Worm (Caenorhabditis elegans): Measurements from ENCODE around the gene B0244.15.

DNA sequence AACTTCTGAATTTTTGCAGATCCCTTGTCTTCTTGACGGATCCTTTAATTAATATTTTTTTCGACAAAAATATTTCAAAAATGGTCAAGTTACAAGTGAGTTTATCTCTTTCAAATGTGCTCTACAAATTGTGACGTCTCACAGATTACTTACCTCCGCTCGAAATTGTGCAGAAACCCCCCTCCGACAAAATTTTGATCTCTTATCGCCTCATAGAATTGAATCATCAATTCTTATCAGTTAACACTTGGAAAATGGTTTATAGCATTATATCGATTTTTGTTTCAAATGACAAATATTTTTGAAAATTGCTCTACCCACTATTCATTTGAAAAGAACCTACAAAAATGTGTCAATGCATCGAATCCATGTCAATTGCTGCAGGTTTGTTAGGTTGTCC lies 8.3 kb upstream of the B0244.15 start, which contains the start of gene B0244.10:
- TF ChIP-seq elt-2 (tag; optimal IDR thresholded peaks at IDR 0.05) (peak; percentile 73), elt-4 (tag; optimal IDR thresholded peaks at IDR 0.05) (no peak), ceh-14 (tag; optimal IDR thresholded peaks at IDR 0.05) (no peak), pqm-1 (tag; optimal IDR thresholded peaks at IDR 0.05) (no peak), ahr-1 (tag; optimal IDR thresholded peaks at IDR 0.05) (no peak), ztf-16 (tag; optimal IDR thresholded peaks at IDR 0.05) (no peak)

Data from whole organism, late embryonic.